Worm (Caenorhabditis elegans) whole organism, L4 larva: ENCODE results near the gene C40H1.7.

Experiments
- F10B5.3 ChIP-seq: sonication (generic microtip); optimal IDR thresholded peaks from 2 replicates; lab custom pipeline; 2016; ENCODE audit warnings: mild to moderate bottlenecking, missing genetic modification characterization, missing compliant biosample characterization
- F44E2.7 ChIP-seq: fragments of 200-800 bp; sonication (Bioruptor generic); IDR thresholded peaks from 2 replicates; pipeline ENCODE4 v2.1.2; 2022; ENCODE audit warnings: missing genetic modification characterization, missing compliant biosample characterization
- Y105C5A.15 ChIP-seq: fragments of 200-800 bp; sonication (Bioruptor generic); IDR thresholded peaks from 2 replicates; pipeline ENCODE4 v1.3.6; 2022; ENCODE audit warnings: missing genetic modification characterization, missing compliant biosample characterization
- Y5F2A.4 ChIP-seq: fragments of 200-800 bp; sonication (Bioruptor generic); optimal IDR thresholded peaks from 2 replicates; lab custom pipeline; 2018; ENCODE audit warnings: mild to moderate bottlenecking, missing genetic modification characterization, missing compliant biosample characterization
- aha-1 ChIP-seq: fragments of 150-350 bp; peaks from one replicate; lab custom pipeline; 2014; ENCODE audit warnings: missing biosample characterization, missing genetic modification characterization
- ceh-82 ChIP-seq: sonication (generic microtip); optimal IDR thresholded peaks from 2 replicates; lab custom pipeline; 2017; ENCODE audit warnings: missing biosample characterization, missing genetic modification characterization
- daf-8 ChIP-seq: fragments of 200-800 bp; sonication (Bioruptor generic); IDR thresholded peaks from 2 replicates; pipeline ENCODE4 v1.3.6; 2022; ENCODE audit warnings: missing genetic modification characterization, missing compliant biosample characterization
- dmd-8 ChIP-seq: fragments of 200-800 bp; sonication (Bioruptor generic); IDR thresholded peaks from 2 replicates; pipeline ENCODE4 v1.3.6; 2022; ENCODE audit warnings: missing genetic modification characterization, missing compliant biosample characterization
- duxl-1 ChIP-seq: sonication (generic microtip); optimal IDR thresholded peaks from 2 replicates; lab custom pipeline; 2016; ENCODE audit warnings: mild to moderate bottlenecking, missing genetic modification characterization, moderate library complexity, missing compliant biosample characterization; ENCODE audit not compliant: poor library complexity
- fkh-10 ChIP-seq: fragments of 150-350 bp; optimal IDR thresholded peaks from 2 replicates; lab custom pipeline; 2014; ENCODE audit warnings: missing biosample characterization, missing genetic modification reagents, missing genetic modification characterization
- fos-1 ChIP-seq: fragments of 150-350 bp; optimal IDR thresholded peaks from 2 replicates; lab custom pipeline; 2014; ENCODE audit warnings: missing biosample characterization, missing genetic modification characterization
- hlh-11 ChIP-seq: fragments of 200-800 bp; sonication (Bioruptor generic); optimal IDR thresholded peaks from 2 replicates; lab custom pipeline; 2018; ENCODE audit warnings: mild to moderate bottlenecking, missing genetic modification characterization, missing compliant biosample characterization
- hlh-30 ChIP-seq: sonication (generic microtip); optimal IDR thresholded peaks from 2 replicates; lab custom pipeline; 2017; ENCODE audit warnings: antibody characterized with exemption, mild to moderate bottlenecking, missing genetic modification characterization, missing compliant biosample characterization; ENCODE audit not compliant: insufficient read depth
- hmg-1.1 ChIP-seq: fragments of 200-800 bp; sonication (Bioruptor generic); IDR thresholded peaks from 2 replicates; pipeline ENCODE4 v1.3.6; 2022; ENCODE audit warnings: missing genetic modification reagents, missing genetic modification characterization, missing compliant biosample characterization
- jun-1 ChIP-seq: fragments of 150-350 bp; optimal IDR thresholded peaks from 2 replicates; lab custom pipeline; 2014; ENCODE audit warnings: missing biosample characterization, missing genetic modification reagents, missing genetic modification characterization
- lim-7 ChIP-seq: fragments of 200-800 bp; sonication (Bioruptor generic); IDR thresholded peaks from 2 replicates; pipeline ENCODE4 v1.3.6; 2022; ENCODE audit warnings: missing genetic modification characterization, missing compliant biosample characterization
- lin-38 ChIP-seq: fragments of 200-800 bp; sonication (Bioruptor generic); IDR thresholded peaks from 2 replicates; pipeline ENCODE4 v1.3.6; 2022; ENCODE audit warnings: missing genetic modification reagents, missing genetic modification characterization, missing compliant biosample characterization
- madf-5 ChIP-seq, 2 experiments: fragments of 200-800 bp; sonication (Bioruptor generic); IDR thresholded peaks; 2 replicates each; pipeline ENCODE4 v1.3.6; 2022; ENCODE audit warnings: missing compliant biosample characterization in 2 of 2, missing genetic modification characterization in 2 of 2
- mes-2 ChIP-seq: sonication (generic microtip); optimal IDR thresholded peaks from 2 replicates; lab custom pipeline; 2016; ENCODE audit warnings: missing genotype, mild to moderate bottlenecking, missing genetic modification characterization, missing compliant biosample characterization; ENCODE audit not compliant: poor library complexity, severe bottlenecking
- mxl-3 ChIP-seq: fragments of 200-800 bp; sonication (Bioruptor generic); optimal IDR thresholded peaks from 2 replicates; lab custom pipeline; 2018; ENCODE audit warnings: mild to moderate bottlenecking, missing genetic modification characterization, missing compliant biosample characterization
- nhr-10 ChIP-seq: fragments of 150-350 bp; optimal IDR thresholded peaks from 2 replicates; lab custom pipeline; 2014; ENCODE audit warnings: missing biosample characterization, missing genetic modification characterization
- nhr-11 ChIP-seq: fragments of 150-350 bp; optimal IDR thresholded peaks from 2 replicates; lab custom pipeline; 2014; ENCODE audit warnings: missing biosample characterization, missing genetic modification characterization
- nhr-41 ChIP-seq: fragments of 200-800 bp; sonication (Bioruptor generic); IDR thresholded peaks from 2 replicates; pipeline ENCODE4 v1.3.6; 2022; ENCODE audit warnings: missing genetic modification reagents, missing genetic modification characterization, missing compliant biosample characterization
- nhr-42 ChIP-seq: fragments of 200-800 bp; sonication (Bioruptor generic); IDR thresholded peaks from 2 replicates; pipeline ENCODE4 v1.3.6; 2022; ENCODE audit warnings: missing genetic modification characterization, missing compliant biosample characterization
- set-16 ChIP-seq: fragments of 200-800 bp; sonication (Bioruptor generic); IDR thresholded peaks from 2 replicates; pipeline ENCODE4 v1.3.6; 2022; ENCODE audit warnings: missing genetic modification reagents, missing genetic modification characterization, missing compliant biosample characterization
- skn-1 ChIP-seq: fragments of 150-350 bp; optimal IDR thresholded peaks from 2 replicates; lab custom pipeline; 2014; ENCODE audit warnings: missing biosample characterization, missing genetic modification characterization
- tra-1 ChIP-seq: fragments of 200-800 bp; sonication (Bioruptor generic); IDR thresholded peaks from 2 replicates; pipeline ENCODE4 v1.3.6; 2022; ENCODE audit warnings: missing genetic modification reagents, missing genetic modification characterization, missing compliant biosample characterization
- unc-39 ChIP-seq: sonication (generic microtip); optimal IDR thresholded peaks from 2 replicates; lab custom pipeline; 2017; ENCODE audit warnings: missing biosample characterization, missing genetic modification characterization
- unc-62 ChIP-seq, 3 experiments: fragments of 150-350 bp in 1 of 3; sonication (generic microtip); optimal IDR thresholded peaks in 2 of 3; peaks in 1 of 3; 1 replicate in 1 of 3; 2 replicates in 2 of 3; lab custom pipeline; 2014 to 2017; ENCODE audit warnings: missing biosample characterization in 3 of 3, missing genetic modification characterization in 3 of 3, missing genetic modification reagents in 3 of 3, missing genotype in 1 of 3
- zag-1 ChIP-seq: fragments of 150-350 bp; optimal IDR thresholded peaks from 2 replicates; lab custom pipeline; 2014; ENCODE audit warnings: missing biosample characterization, missing genetic modification characterization
- ztf-7 ChIP-seq: fragments of 150-350 bp; optimal IDR thresholded peaks from 2 replicates; lab custom pipeline; 2014; ENCODE audit warnings: missing biosample characterization, missing genetic modification characterization

C40H1.7 gene

ce11 chrIII:9336807-9337206 lies 12.0 kb downstream of the C40H1.7 start:
- TF ChIP-seq unc-62 (GFP tag; optimal IDR thresholded peaks at IDR 0.05 in 1 of 2; lab: Kevin White, UChicago) (peak in 1 of 2 experiments; percentile 95), unc-62 (tag; optimal IDR thresholded peaks at IDR 0.05; lab: Kevin White, UChicago) (no peak), hmg-1.1 (no peak)

ce11 chrIII:9337968-9338367 lies 13.1 kb downstream of the C40H1.7 start:
- TF ChIP-seq daf-8 (GFP tag; lab: Robert Waterston, UW), result no peak
- TF ChIP-seq unc-39, result no peak
- TF ChIP-seq lin-38 (GFP tag; lab: Robert Waterston, UW), result no peak
- no peak for TF ChIP-seq jun-1 (tag; lab: Kevin White, UChicago)
- TF ChIP-seq unc-62 (GFP tag; optimal IDR thresholded peaks at IDR 0.05 in 1 of 2; lab: Kevin White, UChicago), result peak in 1 of 2 experiments; percentile 92
- no peak for TF ChIP-seq unc-62 (tag; optimal IDR thresholded peaks at IDR 0.05; lab: Kevin White, UChicago)

- TF ChIP-seq madf-5 (GFP tag; IDR thresholded peaks at IDR 0.05; lab: Robert Waterston, UW) (no peak), unc-62 (GFP tag; optimal IDR thresholded peaks at IDR 0.05 in 1 of 2; lab: Kevin White, UChicago) (peak in 1 of 2 experiments; percentile 93), unc-62 (tag; optimal IDR thresholded peaks at IDR 0.05; lab: Kevin White, UChicago) (no peak), Y5F2A.4 (no peak), F44E2.7 (GFP tag; lab: Robert Waterston, UW) (no peak)
- TF ChIP-seq, all 104 proteins: peak for 1
Observed at ce11 chrIII:9340025-9340424, 15.2 kb downstream of the C40H1.7 start.

- TF ChIP-seq ceh-82 (no peak), nhr-10 (tag; lab: Kevin White, UChicago) (no peak), duxl-1 (tag; lab: Kevin White, UChicago) (no peak), daf-8 (GFP tag; lab: Robert Waterston, UW) (no peak), nhr-11 (tag; lab: Kevin White, UChicago) (no peak), lin-38 (GFP tag; lab: Robert Waterston, UW) (no peak), tra-1 (GFP tag; lab: Robert Waterston, UW) (no peak), zag-1 (tag; lab: Kevin White, UChicago) (no peak), fkh-10 (GFP tag; lab: Kevin White, UChicago) (no peak), hlh-30 (tag; lab: Kevin White, UChicago) (no peak), mxl-3 (no peak), skn-1 (tag; lab: Kevin White, UChicago) (no peak), nhr-41 (no peak), fos-1 (no peak), Y105C5A.15 (GFP tag; lab: Robert Waterston, UW) (no peak), lim-7 (no peak), ztf-7 (tag; lab: Kevin White, UChicago) (no peak), dmd-8 (no peak)
Observed at ce11 chrIII:9344347-9344746, 19.5 kb downstream of the C40H1.7 start, which contains the start of gene emb-9. Gene emb-9 (minus strand): TSS chrIII:9344447.

ce11 chrIII:9346114-9346513 lies 21.3 kb downstream of the C40H1.7 start:
- TF ChIP-seq hlh-11 (tag; lab: Kevin White, UChicago), result peak; percentile 16
- peak in 1 of 2 experiments; percentile 83 for TF ChIP-seq unc-62 (GFP tag; optimal IDR thresholded peaks at IDR 0.05 in 1 of 2; lab: Kevin White, UChicago)
- TF ChIP-seq unc-62 (tag; optimal IDR thresholded peaks at IDR 0.05; lab: Kevin White, UChicago), result no peak
- no peak for TF ChIP-seq nhr-42 (GFP tag; lab: Robert Waterston, UW)

- no peak for TF ChIP-seq F10B5.3 (tag; lab: Kevin White, UChicago)
- TF ChIP-seq mes-2 (tag; lab: Kevin White, UChicago), result peak; percentile 17
- peak; percentile 34; the same call in 1 of the 2 replicates for TF ChIP-seq set-16 (GFP tag; lab: Robert Waterston, UW)
- TF ChIP-seq aha-1 (tag; lab: Kevin White, UChicago), result peak; percentile 53
- no peak for TF ChIP-seq unc-62 (GFP tag; optimal IDR thresholded peaks at IDR 0.05 in 1 of 2; lab: Kevin White, UChicago)
- TF ChIP-seq unc-62 (tag; optimal IDR thresholded peaks at IDR 0.05; lab: Kevin White, UChicago), result no peak
- peak; percentile 35 for TF ChIP-seq hlh-11 (tag; lab: Kevin White, UChicago)
Observed at ce11 chrIII:9346722-9347121, 21.9 kb downstream of the C40H1.7 start.
